Fruit fly (Drosophila melanogaster) whole organism, embryonic: Measurements from ENCODE around the gene CG15047.

Experiments
- Ada2b ChIP-seq: fragments of 200-800 bp; sonication (Bioruptor generic); IDR thresholded peaks from 2 replicates; pipeline ENCODE4 v1.3.6; 2022; ENCODE audit warnings: missing biosample characterization, missing genetic modification characterization
- Antp ChIP-seq: fragments of 200-800 bp; sonication (Bioruptor generic); optimal IDR thresholded peaks from 3 replicates; lab custom pipeline; 2016; ENCODE audit warnings: missing biosample characterization, missing genetic modification characterization
- CG10267 ChIP-seq: fragments of 200-800 bp; sonication (Bioruptor generic); optimal IDR thresholded peaks from 2 replicates; lab custom pipeline; 2018; ENCODE audit warnings: missing biosample characterization, mild to moderate bottlenecking, missing genetic modification characterization, moderate library complexity
- CG10431 ChIP-seq: fragments of 200-800 bp; sonication (Bioruptor generic); optimal IDR thresholded peaks from 3 replicates; lab custom pipeline; 2018; ENCODE audit warnings: missing biosample characterization, mild to moderate bottlenecking, missing genetic modification characterization
- CG10543 ChIP-seq: fragments of 200-800 bp; sonication (Bioruptor generic); optimal IDR thresholded peaks from 3 replicates; lab custom pipeline; 2017; ENCODE audit warnings: missing biosample characterization, mild to moderate bottlenecking, missing genetic modification characterization, moderate library complexity
- CG11504 ChIP-seq: fragments of 200-800 bp; sonication (Bioruptor generic); optimal IDR thresholded peaks from 3 replicates; lab custom pipeline; 2019; ENCODE audit warnings: missing biosample characterization, mild to moderate bottlenecking, missing genetic modification characterization, moderate library complexity
- CG12391 ChIP-seq: fragments of 200-800 bp; sonication (Bioruptor generic); optimal IDR thresholded peaks from 3 replicates; lab custom pipeline; 2018; ENCODE audit warnings: missing biosample characterization, mild to moderate bottlenecking, missing genetic modification characterization, moderate library complexity
- CG12769 ChIP-seq: fragments of 200-800 bp; sonication (Bioruptor generic); optimal IDR thresholded peaks from 2 replicates; lab custom pipeline; 2019; ENCODE audit warnings: missing biosample characterization, mild to moderate bottlenecking, missing genetic modification characterization, moderate library complexity
- CG13894 ChIP-seq: fragments of 200-800 bp; sonication (Bioruptor generic); optimal IDR thresholded peaks from 3 replicates; lab custom pipeline; 2018; ENCODE audit warnings: missing biosample characterization, mild to moderate bottlenecking, missing genetic modification characterization, moderate library complexity
- CG1647 ChIP-seq: fragments of 200-800 bp; sonication (Bioruptor generic); optimal IDR thresholded peaks from 3 replicates; lab custom pipeline; 2016; ENCODE audit warnings: missing biosample characterization, missing genetic modification characterization
- CG17361 ChIP-seq: fragments of 200-800 bp; sonication (Bioruptor generic); IDR thresholded peaks from 3 replicates; pipeline ENCODE4 v1.3.6; 2022; ENCODE audit warnings: missing biosample characterization, missing genetic modification characterization
- CG17385 ChIP-seq: fragments of 200-800 bp; sonication (Bioruptor generic); optimal IDR thresholded peaks from 3 replicates; lab custom pipeline; 2018; ENCODE audit warnings: missing biosample characterization, mild to moderate bottlenecking, missing genetic modification characterization
- CG2889 ChIP-seq: fragments of 200-800 bp; sonication (Bioruptor generic); IDR thresholded peaks from 3 replicates; pipeline ENCODE4 v1.3.6; 2022; ENCODE audit warnings: missing biosample characterization, missing genetic modification characterization
- CG33213 ChIP-seq: fragments of 200-800 bp; sonication (Bioruptor generic); optimal IDR thresholded peaks from 3 replicates; lab custom pipeline; 2016; ENCODE audit warnings: missing biosample characterization, missing genetic modification characterization
- CG4820 ChIP-seq: fragments of 200-800 bp; sonication (Bioruptor generic); optimal IDR thresholded peaks from 3 replicates; lab custom pipeline; 2016; ENCODE audit warnings: missing biosample characterization, missing genetic modification characterization
- CG6175 ChIP-seq: fragments of 200-800 bp; sonication (Bioruptor generic); IDR thresholded peaks from 3 replicates; pipeline ENCODE4 v1.3.6; 2022; ENCODE audit warnings: missing biosample characterization, missing genetic modification characterization
- CG6791 ChIP-seq: fragments of 200-800 bp; sonication (Bioruptor generic); IDR thresholded peaks from 3 replicates; pipeline ENCODE4 v1.3.6; 2022; ENCODE audit warnings: missing biosample characterization, missing genetic modification characterization; ENCODE audit not compliant: partially characterized antibody
- CG6854 ChIP-seq: fragments of 200-800 bp; sonication (Bioruptor generic); optimal IDR thresholded peaks from 3 replicates; lab custom pipeline; 2017; ENCODE audit warnings: missing biosample characterization, mild to moderate bottlenecking, missing genetic modification characterization
- CG8089 ChIP-seq: fragments of 200-800 bp; sonication (Bioruptor generic); optimal IDR thresholded peaks from 3 replicates; lab custom pipeline; 2016; ENCODE audit warnings: missing biosample characterization, missing genetic modification characterization
- CG8478 ChIP-seq: fragments of >200 bp; optimal IDR thresholded peaks from 2 replicates; lab custom pipeline; 2018
- CG9215 ChIP-seq: fragments of 200-800 bp; sonication (Bioruptor generic); IDR thresholded peaks from 2 replicates; pipeline ENCODE4 v1.3.6; 2022; ENCODE audit warnings: missing biosample characterization, missing genetic modification characterization
- CG9817 ChIP-seq: fragments of 200-800 bp; sonication (Bioruptor generic); optimal IDR thresholded peaks from 2 replicates; lab custom pipeline; 2018; ENCODE audit warnings: missing biosample characterization, mild to moderate bottlenecking, missing genetic modification characterization, moderate library complexity
- CHES-1-like ChIP-seq: fragments of 200-800 bp; sonication (Bioruptor generic); optimal IDR thresholded peaks from 2 replicates; lab custom pipeline; 2016; ENCODE audit warnings: missing biosample characterization, missing genetic modification characterization
- Dp ChIP-seq: fragments of 200-800 bp; sonication (Bioruptor generic); optimal IDR thresholded peaks from 2 replicates; lab custom pipeline; 2018; ENCODE audit warnings: missing biosample characterization, mild to moderate bottlenecking, missing genetic modification characterization, moderate library complexity
- NC2β ChIP-seq: fragments of 200-800 bp; sonication (Bioruptor generic); optimal IDR thresholded peaks from 2 replicates; lab custom pipeline; 2016; ENCODE audit warnings: missing biosample characterization, missing genetic modification characterization
- NK7.1 ChIP-seq: fragments of 200-800 bp; sonication (Bioruptor generic); optimal IDR thresholded peaks from 3 replicates; lab custom pipeline; 2016; ENCODE audit warnings: missing biosample characterization, missing genetic modification characterization
- Optix ChIP-seq: fragments of 200-800 bp; sonication (Bioruptor generic); IDR thresholded peaks from 3 replicates; pipeline ENCODE4 v1.3.6; 2022; ENCODE audit warnings: missing biosample characterization, missing genetic modification characterization
- Side ChIP-seq: fragments of 200-800 bp; sonication (Bioruptor generic); optimal IDR thresholded peaks from 2 replicates; lab custom pipeline; 2016; ENCODE audit warnings: missing biosample characterization, missing genetic modification characterization
- Trl ChIP-seq, 3 experiments: fragments of >200 bp in 2 of 3; fragments of 200-800 bp in 1 of 3; sonication (Bioruptor generic) in 1 of 3; optimal IDR thresholded peaks; 2 replicates in 1 of 3; 3 replicates in 2 of 3; lab custom pipeline; 2016 to 2017; ENCODE audit warnings: missing biosample characterization in 1 of 3, missing genetic modification characterization in 1 of 3
- YL-1 ChIP-seq: fragments of 200-800 bp; sonication (Bioruptor generic); optimal IDR thresholded peaks from 3 replicates; lab custom pipeline; 2017; ENCODE audit warnings: missing biosample characterization, mild to moderate bottlenecking, missing genetic modification characterization
- croc ChIP-seq: fragments of 200-800 bp; sonication (Bioruptor generic); conservative IDR thresholded peaks from 3 replicates; pipeline ENCODE4 v1.3.6; 2022; ENCODE audit warnings: missing biosample characterization, missing genetic modification characterization
- dan ChIP-seq: fragments of 200-800 bp; sonication (Bioruptor generic); IDR thresholded peaks from 2 replicates; pipeline ENCODE4 v1.3.6; 2022; ENCODE audit warnings: missing biosample characterization, missing genetic modification characterization
- dmrt99B ChIP-seq: fragments of 200-800 bp; sonication (Bioruptor generic); optimal IDR thresholded peaks from 2 replicates; lab custom pipeline; 2018; ENCODE audit warnings: missing biosample characterization, mild to moderate bottlenecking, missing genetic modification characterization, moderate library complexity
- exex ChIP-seq: fragments of 200-800 bp; sonication (Bioruptor generic); optimal IDR thresholded peaks from 4 replicates; lab custom pipeline; 2018; ENCODE audit warnings: missing biosample characterization, mild to moderate bottlenecking, missing genetic modification characterization, moderate library complexity
- gcm2 ChIP-seq: fragments of 200-800 bp; sonication (Bioruptor generic); optimal IDR thresholded peaks from 2 replicates; lab custom pipeline; 2016; ENCODE audit warnings: missing biosample characterization, missing genetic modification characterization
- ken ChIP-seq: fragments of 200-800 bp; sonication (Bioruptor generic); IDR thresholded peaks from 3 replicates; pipeline ENCODE4 v1.3.6; 2022; ENCODE audit warnings: missing biosample characterization, missing genetic modification characterization
- lola ChIP-seq, 3 experiments: fragments of >200 bp in 2 of 3; fragments of 200-800 bp in 1 of 3; sonication (Bioruptor generic) in 1 of 3; optimal IDR thresholded peaks; 2 replicates each; lab custom pipeline; 2017 to 2019; ENCODE audit warnings: missing biosample characterization in 3 of 3, missing genetic modification characterization in 3 of 3, mild to moderate bottlenecking in 1 of 3, moderate library complexity in 1 of 3
- lov ChIP-seq, 2 experiments: fragments of 200-800 bp in 1 of 2; fragments of >200 bp in 1 of 2; sonication (Bioruptor generic) in 1 of 2; IDR thresholded peaks in 1 of 2; optimal IDR thresholded peaks in 1 of 2; 2 replicates in 1 of 2; 3 replicates in 1 of 2; pipeline versions ENCODE4 v1.3.6 to Lab custom; 2017 to 2022; ENCODE audit warnings: missing biosample characterization in 1 of 2, missing genetic modification characterization in 1 of 2
- mam ChIP-seq: fragments of 200-800 bp; sonication (Bioruptor generic); optimal IDR thresholded peaks from 3 replicates; lab custom pipeline; 2016; ENCODE audit warnings: missing biosample characterization, missing genetic modification characterization
- nmo ChIP-seq: fragments of 200-800 bp; sonication (Bioruptor generic); optimal IDR thresholded peaks from 2 replicates; lab custom pipeline; 2018; ENCODE audit warnings: missing biosample characterization, mild to moderate bottlenecking, missing genetic modification characterization, moderate library complexity
- pnt ChIP-seq: fragments of 200-800 bp; sonication (Bioruptor generic); optimal IDR thresholded peaks from 3 replicates; lab custom pipeline; 2016; ENCODE audit warnings: missing biosample characterization, missing genetic modification characterization
- prd ChIP-seq, 3 experiments: fragments of >200 bp in 2 of 3; fragments of 200-800 bp in 1 of 3; sonication (Bioruptor generic) in 1 of 3; optimal IDR thresholded peaks in 2 of 3; IDR thresholded peaks in 1 of 3; 2 replicates in 2 of 3; 3 replicates in 1 of 3; pipeline versions ENCODE4 v1.3.6 to Lab custom; 2017 to 2022; ENCODE audit warnings: missing biosample characterization in 1 of 3, missing genetic modification characterization in 1 of 3
- pzg ChIP-seq: fragments of 200-800 bp; sonication (Bioruptor generic); optimal IDR thresholded peaks from 3 replicates; lab custom pipeline; 2018; ENCODE audit warnings: missing biosample characterization, mild to moderate bottlenecking, missing genetic modification characterization, moderate library complexity
- row ChIP-seq: fragments of 200-800 bp; sonication (Bioruptor generic); IDR thresholded peaks from 3 replicates; pipeline ENCODE4 v1.3.6; 2022; ENCODE audit warnings: missing biosample characterization, missing genetic modification characterization
- sens ChIP-seq: fragments of 200-800 bp; sonication (Bioruptor generic); peaks from one replicate; lab custom pipeline; 2016; ENCODE audit warnings: missing biosample characterization, missing genetic modification characterization
- sisA ChIP-seq: fragments of 200-800 bp; sonication (Bioruptor generic); IDR thresholded peaks from 2 replicates; pipeline ENCODE4 v1.3.6; 2022; ENCODE audit warnings: missing biosample characterization, missing genetic modification characterization
- tin ChIP-seq: fragments of 200-800 bp; sonication (Bioruptor generic); optimal IDR thresholded peaks from 3 replicates; lab custom pipeline; 2016; ENCODE audit warnings: missing biosample characterization, missing genetic modification characterization
- tx ChIP-seq: fragments of 200-800 bp; sonication (Bioruptor generic); optimal IDR thresholded peaks from 2 replicates; lab custom pipeline; 2016; ENCODE audit warnings: missing biosample characterization, missing genetic modification characterization
- unpg ChIP-seq: fragments of 200-800 bp; sonication (Bioruptor generic); optimal IDR thresholded peaks from 3 replicates; lab custom pipeline; 2018; ENCODE audit warnings: missing biosample characterization, mild to moderate bottlenecking, missing genetic modification characterization, moderate library complexity

The CG15047 gene

DNA sequence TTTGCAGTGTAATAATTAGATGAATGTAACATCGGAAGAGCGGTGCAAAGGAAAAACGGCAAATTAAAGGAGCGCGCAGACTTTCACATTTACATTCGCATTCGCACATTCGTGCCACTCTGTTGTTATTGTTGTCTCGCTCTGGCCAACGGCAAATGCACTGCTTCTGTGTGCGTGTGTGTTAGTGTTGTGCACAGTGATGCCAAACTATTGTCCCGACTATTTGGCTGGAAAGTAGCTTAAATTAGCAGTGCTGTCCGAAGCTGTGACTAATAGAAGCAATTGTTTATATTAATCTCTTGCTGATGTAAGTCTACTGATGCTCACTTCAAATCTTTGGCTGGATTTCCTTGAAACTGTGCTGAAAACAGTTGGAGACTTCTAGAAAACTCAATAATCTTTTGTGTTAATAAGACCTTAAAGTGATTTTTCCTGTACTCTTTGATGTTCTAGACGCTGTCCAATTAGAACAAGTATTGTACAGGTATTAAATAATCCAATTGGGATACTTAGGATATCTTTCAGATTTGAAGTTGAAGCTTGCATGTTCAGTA, 12.4 kb upstream of the CG15047 start (continued):
- peak; percentile 49 for TF ChIP-seq mam (GFP tag; lab: Kevin White, UChicago)
- no peak for TF ChIP-seq CG1647
- no peak for TF ChIP-seq NK7.1 (GFP tag; lab: Kevin White, UChicago)
- TF ChIP-seq Side: peak; percentile 20
- peak; percentile 57; the same call in 1 of the 3 replicates for TF ChIP-seq ken (GFP tag; lab: Robert Waterston, UW)
- TF ChIP-seq Antp: no peak
- 0 out of 2 replicates have a peak, but pooled peaks have one; percentile 4 for TF ChIP-seq sisA
- TF ChIP-seq lov (optimal IDR thresholded peaks at IDR 0.05; lab: Kevin White, UChicago): no peak
- no peak for TF ChIP-seq lov (GFP tag; IDR thresholded peaks at IDR 0.05; lab: Robert Waterston, UW)
- TF ChIP-seq CG10431: no peak
- TF ChIP-seq CG17361: peak; percentile 34; the same call in 1 of the 3 replicates
- TF ChIP-seq CG10267 (tag; lab: Kevin White, UChicago): peak; percentile 27
- no peak for TF ChIP-seq tin
- no peak for TF ChIP-seq CG6854
- peak; percentile 32 for TF ChIP-seq CG11504 (tag; lab: Kevin White, UChicago)
- no peak for TF ChIP-seq CG4820 (GFP tag; lab: Kevin White, UChicago)
- TF ChIP-seq gcm2: no peak
- TF ChIP-seq tx (GFP tag; lab: Kevin White, UChicago): no peak
- TF ChIP-seq CG10543: peak; percentile 17
- no peak for TF ChIP-seq Trl (optimal IDR thresholded peaks at IDR 0.05; lab: Kevin White, UChicago)
- TF ChIP-seq Trl (GFP tag; optimal IDR thresholded peaks at IDR 0.05; lab: Kevin White, UChicago): peak; percentile 8
- TF ChIP-seq croc (GFP tag; lab: Robert Waterston, UW): no peak
- no peak for TF ChIP-seq dan (GFP tag; lab: Robert Waterston, UW)
- no peak for TF ChIP-seq CG8478 (lab: Kevin White, UChicago)
- peak in 1 of 3 experiments; percentile 19 for TF ChIP-seq lola (GFP tag; optimal IDR thresholded peaks at IDR 0.05; lab: Kevin White, UChicago)
- peak; percentile 16 for TF ChIP-seq dmrt99B
- TF ChIP-seq unpg: peak; percentile 0
- TF ChIP-seq NC2β: no peak
- TF ChIP-seq CG9215 (GFP tag; lab: Robert Waterston, UW): no peak
- no peak for TF ChIP-seq CG6791 (GFP tag; lab: Robert Waterston, UW)
- TF ChIP-seq pzg (GFP tag; lab: Kevin White, UChicago): peak; percentile 5
- TF ChIP-seq CG6175 (GFP tag; lab: Robert Waterston, UW): peak; percentile 21; the same call in 1 of the 3 replicates
- peak; percentile 22; the same call in 1 of the 2 replicates for TF ChIP-seq Ada2b (GFP tag; lab: Robert Waterston, UW)
- no peak for TF ChIP-seq CHES-1-like (GFP tag; lab: Kevin White, UChicago)
- TF ChIP-seq CG12769 (tag; lab: Kevin White, UChicago): peak; percentile 13
- TF ChIP-seq CG9817: peak; percentile 15
- no peak for TF ChIP-seq pnt (GFP tag; lab: Kevin White, UChicago)
- TF ChIP-seq CG12391 (tag; lab: Kevin White, UChicago): peak; percentile 32
- TF ChIP-seq nmo (GFP tag; lab: Kevin White, UChicago): peak; percentile 6
- peak; percentile 85 for TF ChIP-seq sens (GFP tag; lab: Kevin White, UChicago)
- no peak for TF ChIP-seq CG13894
- TF ChIP-seq Optix (GFP tag; lab: Robert Waterston, UW): no peak
- TF ChIP-seq exex (tag; lab: Kevin White, UChicago): no peak
- no peak for TF ChIP-seq Dp
- no peak for TF ChIP-seq YL-1 (GFP tag; lab: Kevin White, UChicago)
- peak; percentile 10 for TF ChIP-seq CG17385 (GFP tag; lab: Kevin White, UChicago)
- no peak for TF ChIP-seq prd (optimal IDR thresholded peaks at IDR 0.05; lab: Kevin White, UChicago)
- TF ChIP-seq prd (GFP tag; IDR thresholded peaks at IDR 0.05; lab: Robert Waterston, UW): peak; percentile 57; the same call in 2 of the 3 replicates
- TF ChIP-seq CG8089 (GFP tag; lab: Kevin White, UChicago): peak; percentile 1
- TF ChIP-seq row (GFP tag; lab: Robert Waterston, UW): peak; percentile 89
- TF ChIP-seq CG33213 (GFP tag; lab: Kevin White, UChicago): no peak
- TF ChIP-seq CG2889 (GFP tag; lab: Robert Waterston, UW): no peak
